Worm (Caenorhabditis elegans): Measurements from ENCODE around the gene C29E4.9.

Gene C29E4.9

ce11 chrIII:7940819-7941218 lies 16.0 kb downstream of the C29E4.9 start, which contains the start of gene C29E4.12 (continued):
- no peak for TF ChIP-seq ztf-11 (tag; optimal IDR thresholded peaks at IDR 0.05)
- TF ChIP-seq unc-39 (tag; optimal IDR thresholded peaks at IDR 0.05) = no peak
- no peak for TF ChIP-seq ztf-4 (tag; optimal IDR thresholded peaks at IDR 0.05)
- TF ChIP-seq tbx-2 (tag; optimal IDR thresholded peaks at IDR 0.05) = no peak
- no peak for TF ChIP-seq snpc-4 (tag; optimal IDR thresholded peaks at IDR 0.05)
- no peak for TF ChIP-seq ceh-9 (tag; optimal IDR thresholded peaks at IDR 0.05)
- no peak for TF ChIP-seq mml-1 (tag; optimal IDR thresholded peaks at IDR 0.05)

- TF ChIP-seq unc-39 (tag; optimal IDR thresholded peaks at IDR 0.05) = no peak
- TF ChIP-seq ztf-4 (tag; optimal IDR thresholded peaks at IDR 0.05) = no peak
- no peak for TF ChIP-seq nfya-1 (tag; optimal IDR thresholded peaks at IDR 0.05; ENCODE audit: insufficient read depth)
- TF ChIP-seq unc-62 (GFP tag; optimal IDR thresholded peaks at IDR 0.05) = no peak
- no peak for TF ChIP-seq nhr-12 (tag; optimal IDR thresholded peaks at IDR 0.05)
- TF ChIP-seq nhr-11 (tag; optimal IDR thresholded peaks at IDR 0.05) = no peak
- TF ChIP-seq ama-1 (optimal IDR thresholded peaks at IDR 0.05) = no peak
Observed at ce11 chrIII:7937548-7937947, 19.3 kb downstream of the C29E4.9 start, which contains the start of gene C29E4.10. TSS of gene C29E4.10 (plus strand) at chrIII:7937848.

- peak; percentile 39 for TF ChIP-seq elt-2 (tag; optimal IDR thresholded peaks at IDR 0.05)
- TF ChIP-seq lsy-12 (tag; optimal IDR thresholded peaks at IDR 0.05) = no peak
Observed at ce11 chrIII:7933235-7933634, 23.6 kb downstream of the C29E4.9 start, which contains the start of gene ran-2. TSS of gene ran-2 (plus strand) at chrIII:7933535.

- TF ChIP-seq snpc-4 (tag; optimal IDR thresholded peaks at IDR 0.05) (peak; percentile 10), ceh-82 (tag; optimal IDR thresholded peaks at IDR 0.05) (no peak), lin-15B (tag; optimal IDR thresholded peaks at IDR 0.05) (peak; percentile 61), nhr-25 (tag; optimal IDR thresholded peaks at IDR 0.05) (peak; percentile 8), sea-2 (GFP tag; optimal IDR thresholded peaks at IDR 0.05) (no peak), egl-5 (tag; optimal IDR thresholded peaks at IDR 0.05) (no peak), elt-2 (tag; optimal IDR thresholded peaks at IDR 0.05) (peak; percentile 19), nhr-23 (tag; optimal IDR thresholded peaks at IDR 0.05) (peak; percentile 13), pha-4 (tag; optimal IDR thresholded peaks at IDR 0.05) (peak; percentile 71)
Observed at ce11 chrIII:7928549-7929129, 28.2 kb downstream of the C29E4.9 start, which contains the start of the genes C29E4.13 and npp-15. TSS of gene C29E4.13 (minus strand) at chrIII:7928717. TSS of gene npp-15 (plus strand) at chrIII:7929043.

- TF ChIP-seq fkh-2 (tag; optimal IDR thresholded peaks at IDR 0.05) = no peak
- peak; percentile 3 for TF ChIP-seq snpc-4 (tag; optimal IDR thresholded peaks at IDR 0.05)
- TF ChIP-seq pha-4 (tag; optimal IDR thresholded peaks at IDR 0.05) = peak; percentile 48
Observed at ce11 chrIII:7925968-7926367, 30.9 kb downstream of the C29E4.9 start.

- TF ChIP-seq elt-2 (tag; optimal IDR thresholded peaks at IDR 0.05) (no peak), mdl-1 (tag; optimal IDR thresholded peaks at IDR 0.05) (no peak), nhr-67 (tag; optimal IDR thresholded peaks at IDR 0.05) (no peak), nhr-23 (tag; optimal IDR thresholded peaks at IDR 0.05) (no peak)
Observed at ce11 chrIII:7924821-7925220, 32.0 kb downstream of the C29E4.9 start, which contains the start of gene tag-250. TSS of gene tag-250 (minus strand) at chrIII:7924921.

ce11 chrIII:7922207-7922606 lies 34.7 kb downstream of the C29E4.9 start, which contains the start of gene C29E4.17:
TSS of gene C29E4.17 (plus strand) at chrIII:7922507.
- TF ChIP-seq pha-4 (tag; optimal IDR thresholded peaks at IDR 0.05) (no peak), fkh-10 (GFP tag; optimal IDR thresholded peaks at IDR 0.05) (no peak), elt-3 (tag; optimal IDR thresholded peaks at IDR 0.05) (no peak), skn-1 (tag; optimal IDR thresholded peaks at IDR 0.05) (no peak), lsy-12 (tag; optimal IDR thresholded peaks at IDR 0.05) (no peak), ztf-4 (tag; optimal IDR thresholded peaks at IDR 0.05) (no peak), eor-1 (tag; optimal IDR thresholded peaks at IDR 0.05) (no peak), elt-1 (tag; optimal IDR thresholded peaks at IDR 0.05) (no peak), ceh-16 (tag; optimal IDR thresholded peaks at IDR 0.05) (no peak), ceh-9 (tag; optimal IDR thresholded peaks at IDR 0.05) (no peak), nhr-237 (tag; optimal IDR thresholded peaks at IDR 0.05) (no peak), nhr-77 (tag; optimal IDR thresholded peaks at IDR 0.05) (no peak), tbx-2 (tag; optimal IDR thresholded peaks at IDR 0.05) (no peak), mml-1 (tag; optimal IDR thresholded peaks at IDR 0.05) (no peak), elt-2 (tag; optimal IDR thresholded peaks at IDR 0.05) (no peak)

Measured in whole organism, L3 larva.